Fruit fly (Drosophila melanogaster): ENCODE measurements around the gene CG4297.
A peak's percentile ranks its signal among the peaks of the same experiment; 100 is the strongest.

CG4297 gene

DNA sequence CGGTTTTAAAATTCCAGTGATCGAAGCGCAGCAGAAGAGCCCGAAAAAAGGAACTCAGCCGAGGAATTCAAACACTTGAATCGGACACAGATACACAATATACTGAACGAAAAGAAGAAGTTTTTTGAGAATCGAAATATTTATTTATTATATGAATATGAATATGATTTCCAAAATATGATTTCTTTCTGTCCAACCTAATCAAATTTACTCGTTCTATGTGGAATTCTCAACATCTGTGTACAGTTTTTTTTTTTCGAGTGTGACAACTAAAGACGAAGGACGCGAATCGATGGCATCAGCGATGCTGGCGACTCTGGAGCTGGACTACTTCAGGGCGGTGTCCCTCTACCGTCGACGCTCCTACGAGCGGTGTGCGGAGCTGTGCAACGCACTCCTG, 48.8 kb downstream of the CG4297 start (continued):
- TF ChIP-seq CG11294 (GFP tag; IDR thresholded peaks at IDR 0.05): no peak
- TF ChIP-seq Gug (GFP tag; IDR thresholded peaks at IDR 0.05): no peak
- TF ChIP-seq Met (GFP tag; optimal IDR thresholded peaks at IDR 0.05): peak; percentile 86
- TF ChIP-seq CG8119 (GFP tag; IDR thresholded peaks at IDR 0.05): peak; percentile 55; the same call in 2 of the 3 replicates
- TF ChIP-seq cyc (GFP tag; optimal IDR thresholded peaks at IDR 0.05): peak; percentile 78
- TF ChIP-seq eg (GFP tag; IDR thresholded peaks at IDR 0.05): no peak
- TF ChIP-seq CG7368 (GFP tag; optimal IDR thresholded peaks at IDR 0.05): no peak
- peak; percentile 24 for TF ChIP-seq CG3032 (tag; optimal IDR thresholded peaks at IDR 0.05)
- TF ChIP-seq acj6 (GFP tag; optimal IDR thresholded peaks at IDR 0.05): peak; percentile 45
- TF ChIP-seq CG11762 (GFP tag; optimal IDR thresholded peaks at IDR 0.05; ENCODE audit: insufficient read depth): no peak
- TF ChIP-seq CG15336 (GFP tag; IDR thresholded peaks at IDR 0.05): peak; percentile 12; the same call in 1 of the 2 replicates
- TF ChIP-seq Lpt (GFP tag; optimal IDR thresholded peaks at IDR 0.05): peak; percentile 34

DNA sequence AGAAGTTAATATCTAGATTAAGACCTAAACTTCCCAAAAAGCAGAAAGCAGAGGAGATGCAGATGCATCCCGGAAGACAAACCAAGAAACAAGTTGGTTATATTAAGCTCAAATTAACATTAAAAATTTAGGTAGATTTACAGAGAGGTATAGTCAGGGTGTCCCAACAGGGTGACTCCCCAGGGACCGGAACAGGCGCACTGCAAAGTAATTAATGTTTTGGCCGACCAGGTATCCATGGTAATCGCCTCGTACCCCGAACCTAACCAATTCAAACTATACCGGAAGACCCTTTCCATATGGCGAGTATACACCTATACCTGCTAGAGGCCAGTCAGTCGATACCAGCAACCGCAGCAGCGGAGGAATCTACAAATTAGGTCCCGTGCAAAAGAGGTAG, 49.4 kb downstream of the CG4297 start, which contains the start of gene BBS8:
Gene BBS8, plus strand, starts transcription at position 301 of the 400 bp plus-strand sequence.
- TF ChIP-seq Met (GFP tag; optimal IDR thresholded peaks at IDR 0.05) (no peak), esn (GFP tag; optimal IDR thresholded peaks at IDR 0.05) (no peak), fd85E (GFP tag; optimal IDR thresholded peaks at IDR 0.05) (no peak), OdsH (GFP tag; optimal IDR thresholded peaks at IDR 0.05) (no peak), CG34406 (GFP tag; optimal IDR thresholded peaks at IDR 0.05) (no peak), Eip93F (GFP tag; optimal IDR thresholded peaks at IDR 0.05) (no peak), CG1621 (tag; optimal IDR thresholded peaks at IDR 0.05) (no peak), CG6854 (GFP tag; optimal IDR thresholded peaks at IDR 0.05) (no peak), CG6808 (GFP tag; optimal IDR thresholded peaks at IDR 0.05) (no peak), Blimp-1 (GFP tag; optimal IDR thresholded peaks at IDR 0.05) (no peak), CG8632 (GFP tag; optimal IDR thresholded peaks at IDR 0.05) (no peak), CG9139 (GFP tag; optimal IDR thresholded peaks at IDR 0.05) (no peak), Eip78C (GFP tag) (no peak), CG3032 (tag; optimal IDR thresholded peaks at IDR 0.05) (no peak), CG6163 (GFP tag; IDR thresholded peaks at IDR 0.05) (no peak), vri (GFP tag; optimal IDR thresholded peaks at IDR 0.05) (no peak), dac (GFP tag; optimal IDR thresholded peaks at IDR 0.05) (no peak), Hr4 (GFP tag; optimal IDR thresholded peaks at IDR 0.05) (no peak), CG15336 (GFP tag; IDR thresholded peaks at IDR 0.05) (no peak)

DNA sequence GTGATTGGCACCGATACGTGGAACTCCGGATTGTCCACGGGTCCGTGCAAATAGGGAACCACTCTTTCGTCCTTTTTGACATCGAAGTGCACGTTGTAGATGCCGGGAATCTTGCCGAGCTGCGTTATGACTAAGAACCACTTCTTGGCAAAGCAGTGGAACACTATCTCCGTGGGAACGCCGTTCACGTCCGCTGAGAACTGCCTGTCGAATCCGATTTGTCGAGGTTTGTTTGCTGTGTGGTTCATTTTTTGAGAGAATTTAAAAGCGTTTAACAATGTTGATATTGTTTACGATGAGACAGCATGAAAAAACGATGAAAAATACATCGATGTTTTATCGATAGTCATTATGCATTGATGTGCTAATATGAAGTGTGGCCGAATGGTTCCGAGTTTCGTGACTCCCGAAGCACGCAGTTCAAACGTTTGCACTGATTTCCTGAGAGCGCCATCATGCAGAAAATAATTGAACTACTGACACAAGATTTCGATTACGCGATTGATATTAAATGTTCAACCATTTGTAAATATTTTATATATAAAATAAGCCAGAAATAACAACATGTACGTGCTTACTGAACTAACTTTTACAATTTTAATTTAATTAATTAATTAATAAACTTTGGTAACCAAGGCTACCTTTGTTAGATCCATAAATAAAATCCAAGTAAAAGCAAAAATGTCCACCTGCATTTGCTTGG, 50.7 kb downstream of the CG4297 start, which contains the start of the genes CG11885 and CG13692:
Gene CG11885, minus strand, starts transcription at position 332 of the 703 bp plus-strand sequence.
Gene CG13692, plus strand, starts transcription at position 653 of the 703 bp plus-strand sequence.
- TF ChIP-seq spab (GFP tag; optimal IDR thresholded peaks at IDR 0.05) (no peak), CG11294 (GFP tag; IDR thresholded peaks at IDR 0.05) (no peak), pdm3 (GFP tag; optimal IDR thresholded peaks at IDR 0.05) (no peak), topi (GFP tag; optimal IDR thresholded peaks at IDR 0.05) (peak; percentile 24), CG6854 (GFP tag; optimal IDR thresholded peaks at IDR 0.05) (no peak), CG1621 (tag; optimal IDR thresholded peaks at IDR 0.05) (peak; percentile 26), OdsH (GFP tag; optimal IDR thresholded peaks at IDR 0.05) (no peak), fd59A (GFP tag; optimal IDR thresholded peaks at IDR 0.05) (no peak), CG11762 (GFP tag; optimal IDR thresholded peaks at IDR 0.05; ENCODE audit: insufficient read depth) (no peak), dsx (GFP tag; optimal IDR thresholded peaks at IDR 0.05; ENCODE audit: poor library complexity, severe bottlenecking) (peak; percentile 89), Eip78C (GFP tag) (peak; percentile 58), Sox15 (GFP tag; optimal IDR thresholded peaks at IDR 0.05) (no peak), cyc (GFP tag; optimal IDR thresholded peaks at IDR 0.05) (peak; percentile 3), vri (GFP tag; optimal IDR thresholded peaks at IDR 0.05) (peak; percentile 78), Ets21C (GFP tag; optimal IDR thresholded peaks at IDR 0.05) (no peak), Blimp-1 (GFP tag; optimal IDR thresholded peaks at IDR 0.05) (no peak), Hr39 (GFP tag; optimal IDR thresholded peaks at IDR 0.05) (peak; percentile 1), eg (GFP tag; IDR thresholded peaks at IDR 0.05) (no peak), ss (GFP tag; optimal IDR thresholded peaks at IDR 0.05) (no peak), CG10669 (GFP tag; optimal IDR thresholded peaks at IDR 0.05) (no peak), lz (GFP tag; optimal IDR thresholded peaks at IDR 0.05) (peak; percentile 35), Hr4 (GFP tag; optimal IDR thresholded peaks at IDR 0.05) (no peak), salr (GFP tag; optimal IDR thresholded peaks at IDR 0.05) (no peak), net (GFP tag; optimal IDR thresholded peaks at IDR 0.05) (no peak), Smox (GFP tag; optimal IDR thresholded peaks at IDR 0.05) (no peak), fkh (GFP tag; optimal IDR thresholded peaks at IDR 0.05) (peak; percentile 90), Sox14 (GFP tag; optimal IDR thresholded peaks at IDR 0.05) (peak; percentile 43), Hr38 (GFP tag; optimal IDR thresholded peaks at IDR 0.05) (no peak), svp (GFP tag) (peak; percentile 72)

All from whole organism, prepupa.